Fruit fly (Drosophila melanogaster) whole organism, embryonic: ENCODE results near the gene Dus1.

Experiments
- B-H1 ChIP-seq: fragments of 200-800 bp; sonication (Bioruptor generic); IDR thresholded peaks from 3 replicates; pipeline ENCODE4 v1.3.6; 2022; ENCODE audit warnings: missing biosample characterization, missing genetic modification characterization
- BEAF-32 ChIP-seq: fragments of 200-800 bp; sonication (Bioruptor generic); optimal IDR thresholded peaks from 3 replicates; lab custom pipeline; 2017; ENCODE audit warnings: missing biosample characterization, missing genetic modification characterization, mild to moderate bottlenecking, moderate library complexity, missing genetic modification reagents
- CG10147 ChIP-seq: fragments of 200-800 bp; sonication (Bioruptor generic); optimal IDR thresholded peaks from 2 replicates; lab custom pipeline; 2019; ENCODE audit warnings: missing biosample characterization, mild to moderate bottlenecking, missing genetic modification characterization, moderate library complexity
- CG10959 ChIP-seq: fragments of 200-800 bp; sonication (Bioruptor generic); IDR thresholded peaks from 2 replicates; pipeline ENCODE4 v1.3.6; 2022; ENCODE audit warnings: missing biosample characterization, missing genetic modification characterization
- CG1647 ChIP-seq: fragments of 200-800 bp; sonication (Bioruptor generic); optimal IDR thresholded peaks from 3 replicates; lab custom pipeline; 2016; ENCODE audit warnings: missing biosample characterization, missing genetic modification characterization
- CG2678 ChIP-seq: fragments of 200-800 bp; sonication (Bioruptor generic); optimal IDR thresholded peaks from 3 replicates; lab custom pipeline; 2019; ENCODE audit warnings: missing biosample characterization, mild to moderate bottlenecking, missing genetic modification characterization, moderate library complexity
- CG2875 ChIP-seq: fragments of 200-800 bp; sonication (Bioruptor generic); optimal IDR thresholded peaks from 2 replicates; lab custom pipeline; 2017; ENCODE audit warnings: missing biosample characterization, mild to moderate bottlenecking, missing genetic modification characterization, missing genetic modification reagents
- CG33557 ChIP-seq: fragments of 200-800 bp; sonication (Bioruptor generic); optimal IDR thresholded peaks from 2 replicates; lab custom pipeline; 2019; ENCODE audit warnings: missing biosample characterization, mild to moderate bottlenecking, missing genetic modification characterization, moderate library complexity
- CG4282 ChIP-seq: fragments of 200-800 bp; sonication (Bioruptor generic); optimal IDR thresholded peaks from 2 replicates; lab custom pipeline; 2016; ENCODE audit warnings: missing biosample characterization, missing genetic modification characterization
- CG5953 ChIP-seq: fragments of 200-800 bp; sonication (Bioruptor generic); IDR thresholded peaks from 2 replicates; pipeline ENCODE4 v1.3.6; 2022; ENCODE audit warnings: missing biosample characterization, missing genetic modification characterization
- CG6254 ChIP-seq: fragments of 200-800 bp; sonication (Bioruptor generic); optimal IDR thresholded peaks from 3 replicates; lab custom pipeline; 2017; ENCODE audit warnings: mild to moderate bottlenecking, missing biosample characterization, missing genetic modification reagents, missing genetic modification characterization
- CG6272 ChIP-seq: fragments of 200-800 bp; sonication (Bioruptor generic); IDR thresholded peaks from 2 replicates; pipeline ENCODE4 v1.3.6; 2022; ENCODE audit warnings: missing biosample characterization, missing genetic modification characterization
- CG6854 ChIP-seq: fragments of 200-800 bp; sonication (Bioruptor generic); optimal IDR thresholded peaks from 3 replicates; lab custom pipeline; 2017; ENCODE audit warnings: missing biosample characterization, mild to moderate bottlenecking, missing genetic modification characterization
- CG7745 ChIP-seq: fragments of 200-800 bp; sonication (Bioruptor generic); optimal IDR thresholded peaks from 2 replicates; lab custom pipeline; 2018; ENCODE audit warnings: missing biosample characterization, mild to moderate bottlenecking, missing genetic modification characterization, moderate library complexity
- CG8359 ChIP-seq: fragments of 200-800 bp; sonication (Bioruptor generic); optimal IDR thresholded peaks from 2 replicates; lab custom pipeline; 2017; ENCODE audit warnings: missing biosample characterization, mild to moderate bottlenecking, missing genetic modification characterization, borderline replicate concordance
- CG9797 ChIP-seq: fragments of 200-800 bp; sonication (Bioruptor generic); optimal IDR thresholded peaks from 3 replicates; lab custom pipeline; 2018; ENCODE audit warnings: missing biosample characterization, mild to moderate bottlenecking, missing genetic modification characterization
- CTCF ChIP-seq: fragments of 200-800 bp; sonication (Bioruptor generic); optimal IDR thresholded peaks from 2 replicates; lab custom pipeline; 2017; ENCODE audit warnings: missing biosample characterization, mild to moderate bottlenecking, missing genetic modification characterization, moderate library complexity
- Doc3 ChIP-seq: fragments of 200-800 bp; sonication (Bioruptor generic); IDR thresholded peaks from 3 replicates; pipeline ENCODE4 v1.3.6; 2022; ENCODE audit warnings: missing biosample characterization, missing genetic modification characterization; ENCODE audit not compliant: partially characterized antibody
- Ets65A ChIP-seq: fragments of 200-800 bp; sonication (Bioruptor generic); peaks from one replicate; lab custom pipeline; 2016; ENCODE audit warnings: missing biosample characterization, missing genetic modification characterization
- H15 ChIP-seq: fragments of 200-800 bp; sonication (Bioruptor generic); IDR thresholded peaks from 3 replicates; pipeline ENCODE4 v1.3.6; 2022; ENCODE audit warnings: missing biosample characterization, missing genetic modification characterization
- HHEX ChIP-seq: fragments of 200-800 bp; sonication (Bioruptor generic); optimal IDR thresholded peaks from 3 replicates; lab custom pipeline; 2017; ENCODE audit warnings: missing biosample characterization, mild to moderate bottlenecking, missing genetic modification characterization, missing genetic modification reagents
- Hmx ChIP-seq: fragments of 200-800 bp; sonication (Bioruptor generic); optimal IDR thresholded peaks from 2 replicates; lab custom pipeline; 2016; ENCODE audit warnings: missing biosample characterization, missing genetic modification characterization
- Kr ChIP-seq: fragments of 200-800 bp; sonication (Bioruptor generic); optimal IDR thresholded peaks from 2 replicates; lab custom pipeline; 2017; ENCODE audit warnings: missing biosample characterization, mild to moderate bottlenecking, missing genetic modification characterization
- Lhr ChIP-seq: fragments of 200-800 bp; sonication (Bioruptor generic); optimal IDR thresholded peaks from 3 replicates; lab custom pipeline; 2017; ENCODE audit warnings: mild to moderate bottlenecking, missing biosample characterization, missing genetic modification reagents, missing genetic modification characterization
- MBD-R2 ChIP-seq: fragments of 200-800 bp; sonication (Bioruptor generic); IDR thresholded peaks from 2 replicates; pipeline ENCODE4 v1.3.6; 2022; ENCODE audit warnings: missing biosample characterization, missing genetic modification characterization
- Sry-δ ChIP-seq: fragments of 200-800 bp; sonication (Bioruptor generic); optimal IDR thresholded peaks from 2 replicates; lab custom pipeline; 2016; ENCODE audit warnings: missing biosample characterization, missing genetic modification characterization
- chn ChIP-seq: fragments of 200-800 bp; sonication (Bioruptor generic); optimal IDR thresholded peaks from 2 replicates; lab custom pipeline; 2016; ENCODE audit warnings: missing biosample characterization, missing genetic modification characterization
- corto ChIP-seq: fragments of 200-800 bp; sonication (Bioruptor generic); optimal IDR thresholded peaks from 2 replicates; lab custom pipeline; 2016; ENCODE audit warnings: missing biosample characterization, mild to moderate bottlenecking, missing genetic modification characterization, moderate library complexity
- disco-r ChIP-seq: fragments of 200-800 bp; sonication (Bioruptor generic); optimal IDR thresholded peaks from 2 replicates; lab custom pipeline; 2016; ENCODE audit warnings: missing biosample characterization, missing genetic modification characterization
- exex ChIP-seq: fragments of 200-800 bp; sonication (Bioruptor generic); optimal IDR thresholded peaks from 4 replicates; lab custom pipeline; 2018; ENCODE audit warnings: missing biosample characterization, mild to moderate bottlenecking, missing genetic modification characterization, moderate library complexity
- gcm ChIP-seq: fragments of 200-800 bp; sonication (Bioruptor generic); optimal IDR thresholded peaks from 2 replicates; lab custom pipeline; 2019; ENCODE audit warnings: missing biosample characterization, mild to moderate bottlenecking, missing genetic modification characterization, moderate library complexity
- grn ChIP-seq: fragments of 200-800 bp; sonication (Bioruptor generic); optimal IDR thresholded peaks from 3 replicates; lab custom pipeline; 2017; ENCODE audit warnings: missing biosample characterization, missing genetic modification characterization
- ham ChIP-seq: fragments of 200-800 bp; sonication (Bioruptor generic); IDR thresholded peaks from 2 replicates; pipeline ENCODE4 v1.3.6; 2022; ENCODE audit warnings: missing biosample characterization, missing genetic modification characterization
- ken ChIP-seq: fragments of 200-800 bp; sonication (Bioruptor generic); IDR thresholded peaks from 3 replicates; pipeline ENCODE4 v1.3.6; 2022; ENCODE audit warnings: missing biosample characterization, missing genetic modification characterization
- knrl ChIP-seq: fragments of 200-800 bp; sonication (Bioruptor generic); IDR thresholded peaks from 3 replicates; pipeline ENCODE4 v1.3.6; 2022; ENCODE audit warnings: missing biosample characterization, missing genetic modification characterization; ENCODE audit not compliant: partially characterized antibody
- lmd ChIP-seq: fragments of 200-800 bp; sonication (Bioruptor generic); IDR thresholded peaks from 2 replicates; pipeline ENCODE4 v1.3.6; 2022; ENCODE audit warnings: missing biosample characterization, missing genetic modification characterization
- lola ChIP-seq, 3 experiments: fragments of >200 bp in 2 of 3; fragments of 200-800 bp in 1 of 3; sonication (Bioruptor generic) in 1 of 3; optimal IDR thresholded peaks; 2 replicates each; lab custom pipeline; 2017 to 2019; ENCODE audit warnings: missing biosample characterization in 3 of 3, missing genetic modification characterization in 3 of 3, mild to moderate bottlenecking in 1 of 3, moderate library complexity in 1 of 3
- pho ChIP-seq: fragments of 200-800 bp; sonication (Bioruptor generic); optimal IDR thresholded peaks from 2 replicates; lab custom pipeline; 2016; ENCODE audit warnings: missing biosample characterization, missing genetic modification characterization
- phol ChIP-seq: fragments of 200-800 bp; sonication (Bioruptor generic); optimal IDR thresholded peaks from 3 replicates; lab custom pipeline; 2018; ENCODE audit warnings: missing biosample characterization, mild to moderate bottlenecking, missing genetic modification characterization, moderate library complexity
- sim ChIP-seq: fragments of 200-800 bp; sonication (Bioruptor generic); IDR thresholded peaks from 2 replicates; pipeline ENCODE4 v1.3.6; 2022; ENCODE audit warnings: missing biosample characterization, missing genetic modification characterization
- stwl ChIP-seq: fragments of 200-800 bp; sonication (Bioruptor generic); optimal IDR thresholded peaks from 3 replicates; lab custom pipeline; 2018; ENCODE audit warnings: missing biosample characterization, mild to moderate bottlenecking, missing genetic modification characterization, moderate library complexity
- tgo ChIP-seq: fragments of 200-800 bp; sonication (Bioruptor generic); IDR thresholded peaks from 3 replicates; pipeline ENCODE4 v1.3.6; 2022; ENCODE audit warnings: missing biosample characterization, missing genetic modification characterization
- vvl ChIP-seq: fragments of 200-800 bp; sonication (Bioruptor generic); IDR thresholded peaks from 2 replicates; pipeline ENCODE4 v1.3.6; 2022; ENCODE audit warnings: missing biosample characterization, missing genetic modification characterization

Gene Dus1

dm6 chr2L:271553-271952 lies at the start of gene Dus1 (continued):
- no peak for TF ChIP-seq ken
- no peak for TF ChIP-seq HHEX (GFP tag; lab: Kevin White, UChicago)
- TF ChIP-seq CG5953: no peak
- TF ChIP-seq CG10147 (GFP tag; lab: Kevin White, UChicago): no peak
- no peak for TF ChIP-seq CG2678 (tag; lab: Kevin White, UChicago)
- peak; percentile 68 for TF ChIP-seq Doc3
- no peak for TF ChIP-seq CG33557 (GFP tag; lab: Kevin White, UChicago)
- no peak for TF ChIP-seq CG6254 (GFP tag; lab: Kevin White, UChicago)
- TF ChIP-seq knrl (GFP tag; lab: Robert Waterston, UW): peak; percentile 42; the same call in 1 of the 3 replicates
- TF ChIP-seq Kr (GFP tag; lab: Kevin White, UChicago): no peak
- peak; percentile 97 for TF ChIP-seq MBD-R2 (GFP tag; lab: Robert Waterston, UW)
- TF ChIP-seq pho (GFP tag; lab: Kevin White, UChicago): no peak
- peak; percentile 75 for TF ChIP-seq vvl (GFP tag; lab: Robert Waterston, UW)
- TF ChIP-seq CG9797 (GFP tag; lab: Kevin White, UChicago): peak; percentile 13
- TF ChIP-seq Ets65A (GFP tag; lab: Kevin White, UChicago): no peak
- TF ChIP-seq CG10959 (GFP tag; lab: Robert Waterston, UW): no peak
- TF ChIP-seq CG7745 (tag; lab: Kevin White, UChicago): no peak
- peak; percentile 72 for TF ChIP-seq BEAF-32 (GFP tag; lab: Kevin White, UChicago)
- TF ChIP-seq chn: no peak
- no peak for TF ChIP-seq ham
- peak; percentile 7 for TF ChIP-seq CTCF (GFP tag; lab: Kevin White, UChicago)
- peak; percentile 18 for TF ChIP-seq phol (tag; lab: Kevin White, UChicago)
- no peak for TF ChIP-seq tgo (GFP tag; lab: Robert Waterston, UW)
- TF ChIP-seq Sry-δ: peak; percentile 60
- peak; percentile 92 for TF ChIP-seq stwl (tag; lab: Kevin White, UChicago)
- TF ChIP-seq gcm (GFP tag; lab: Kevin White, UChicago): no peak
- TF ChIP-seq Lhr: no peak
- TF ChIP-seq CG2875 (GFP tag; lab: Kevin White, UChicago): no peak
- TF ChIP-seq lmd (GFP tag; lab: Robert Waterston, UW): no peak
- TF ChIP-seq CG1647 (GFP tag; lab: Kevin White, UChicago): no peak

DNA sequence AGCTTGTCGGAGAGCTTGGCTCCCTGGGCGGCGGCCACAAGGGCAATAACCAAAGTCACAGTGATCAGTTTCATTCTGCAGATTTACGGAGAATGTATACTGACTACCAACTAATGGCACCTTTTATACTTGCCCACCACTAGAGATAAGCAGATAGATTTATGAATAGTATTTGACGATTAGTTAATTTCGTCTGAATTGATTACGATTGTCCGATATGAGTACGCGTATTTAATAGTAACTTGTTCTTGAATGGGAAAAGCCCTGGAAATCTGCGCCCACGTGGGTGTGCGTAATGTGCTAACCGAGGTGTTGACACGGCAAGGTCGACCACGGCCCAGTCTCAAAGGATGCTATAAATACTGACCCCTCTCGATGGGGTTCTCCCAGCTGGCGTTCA lies 49.6 kb upstream of the Dus1 start, which contains the start of gene CG11911:
TSS of gene CG11911 (minus strand) at position 101 of the 400 bp plus-strand sequence.
- TF ChIP-seq CG6854 (GFP tag; lab: Kevin White, UChicago) (no peak), corto (GFP tag; lab: Kevin White, UChicago) (no peak), exex (tag; lab: Kevin White, UChicago) (peak; percentile 83), sim (GFP tag; lab: Robert Waterston, UW) (no peak), disco-r (GFP tag; lab: Kevin White, UChicago) (no peak), B-H1 (GFP tag; lab: Robert Waterston, UW) (no peak), H15 (no peak), CG4282 (GFP tag; lab: Kevin White, UChicago) (no peak), grn (GFP tag; lab: Kevin White, UChicago) (no peak), lola (GFP tag; optimal IDR thresholded peaks at IDR 0.05; lab: Kevin White, UChicago) (no peak), CG8359 (GFP tag; lab: Kevin White, UChicago) (no peak), CG6272 (GFP tag; lab: Robert Waterston, UW) (no peak), Ets65A (GFP tag; lab: Kevin White, UChicago) (peak; percentile 19), Hmx (no peak)
- TF ChIP-seq, all 482 proteins: peak for 2
